Worm (Caenorhabditis elegans) whole organism, L3 larva: Measurements from ENCODE around the gene gcy-8.

Source experiments
- nhr-28 ChIP-seq: fragments of 150-350 bp; optimal IDR thresholded peaks from 2 replicates; lab custom pipeline; 2014; ENCODE audit warnings: missing biosample characterization, missing genetic modification characterization
- unc-62 ChIP-seq: fragments of 150-350 bp; sonication (generic microtip); optimal IDR thresholded peaks from 4 replicates; lab custom pipeline; 2014; ENCODE audit warnings: missing biosample characterization, missing genetic modification reagents, missing genetic modification characterization

DNA sequence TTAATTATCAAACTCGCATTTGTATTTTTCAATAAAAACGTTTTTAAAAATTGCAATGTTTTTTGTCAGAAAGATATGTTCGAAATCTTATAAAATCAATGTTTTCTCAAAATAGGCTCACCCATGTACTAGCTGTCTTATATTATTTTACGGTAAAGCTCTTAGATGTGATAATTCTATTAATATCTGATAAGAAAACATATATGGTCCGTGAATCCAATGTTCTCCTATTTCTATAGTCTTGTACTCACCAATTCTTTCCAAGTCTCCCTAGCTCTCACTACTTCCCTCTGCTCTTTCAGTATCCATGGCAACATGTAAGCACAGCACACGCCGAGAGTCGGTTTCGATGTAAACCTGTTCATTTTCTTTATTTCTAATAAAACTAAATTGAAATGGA is 5.8 kb downstream of the gcy-8 start, which contains the start of gene bbs-2:
- no peak for TF ChIP-seq nhr-28 (tag; lab: Kevin White, UChicago)
- TF ChIP-seq unc-62 (GFP tag; lab: Kevin White, UChicago) = no peak
